Worm (Caenorhabditis elegans) whole organism, L1 larva: ENCODE measurements around the gene K10D11.4.

Experiments used
- C04F5.9 ChIP-seq: sonication (generic microtip); optimal IDR thresholded peaks from 2 replicates; lab custom pipeline; 2016; ENCODE audit warnings: missing genetic modification characterization, missing compliant biosample characterization
- F16B12.6 ChIP-seq: fragments of 150-350 bp; optimal IDR thresholded peaks from 2 replicates; lab custom pipeline; 2014; ENCODE audit warnings: missing biosample characterization, missing genetic modification characterization
- alr-1 ChIP-seq: fragments of 200-800 bp; sonication (Bioruptor generic); optimal IDR thresholded peaks from 2 replicates; lab custom pipeline; 2018; ENCODE audit warnings: borderline replicate concordance, mild to moderate bottlenecking, missing genetic modification characterization, missing compliant biosample characterization
- blmp-1 ChIP-seq: fragments of 150-350 bp; optimal IDR thresholded peaks from 2 replicates; lab custom pipeline; 2014; ENCODE audit warnings: missing biosample characterization, missing genetic modification characterization
- ces-1 ChIP-seq: fragments of 150-350 bp; optimal IDR thresholded peaks from 2 replicates; lab custom pipeline; 2014; ENCODE audit warnings: missing biosample characterization, missing genetic modification reagents, missing genetic modification characterization
- efl-1 ChIP-seq, 4 experiments: fragments of 150-350 bp; optimal IDR thresholded peaks in 3 of 4; peaks in 1 of 4; 1 replicate in 1 of 4; 2 replicates in 3 of 4; lab custom pipeline; 2014; ENCODE audit warnings: missing biosample characterization in 2 of 4, missing genetic modification characterization in 2 of 4, missing genetic modification reagents in 2 of 4
- efl-3 ChIP-seq: fragments of 200-800 bp; sonication (Bioruptor generic); optimal IDR thresholded peaks from 2 replicates; lab custom pipeline; 2018; ENCODE audit warnings: mild to moderate bottlenecking, missing genetic modification characterization, missing compliant biosample characterization
- egl-13 ChIP-seq: sonication (generic microtip); optimal IDR thresholded peaks from 2 replicates; lab custom pipeline; 2016; ENCODE audit warnings: missing genotype, missing genetic modification reagents, missing genetic modification characterization, missing compliant biosample characterization
- egl-27 ChIP-seq, 2 experiments: fragments of 150-350 bp in 1 of 2; sonication (generic microtip); optimal IDR thresholded peaks; 3 replicates each; lab custom pipeline; 2017 to 2018; ENCODE audit warnings: missing biosample characterization in 2 of 2, missing genetic modification characterization in 2 of 2, missing genetic modification reagents in 2 of 2
- elt-2 ChIP-seq: sonication (generic microtip); optimal IDR thresholded peaks from 2 replicates; lab custom pipeline; 2016; ENCODE audit warnings: missing genetic modification characterization, mild to moderate bottlenecking, inconsistent platforms, missing compliant biosample characterization, missing genetic modification reagents
- fkh-10 ChIP-seq: sonication (generic microtip); optimal IDR thresholded peaks from 2 replicates; lab custom pipeline; 2017; ENCODE audit warnings: missing biosample characterization, missing genetic modification reagents, missing genetic modification characterization
- hpl-2 ChIP-seq: fragments of 150-350 bp; optimal IDR thresholded peaks from 2 replicates; lab custom pipeline; 2014; ENCODE audit warnings: missing biosample characterization, missing genetic modification reagents, missing genetic modification characterization
- irx-1 ChIP-seq: sonication (generic microtip); optimal IDR thresholded peaks from 2 replicates; lab custom pipeline; 2016; ENCODE audit warnings: missing genetic modification characterization, missing compliant biosample characterization
- jun-1 ChIP-seq: fragments of 150-350 bp; optimal IDR thresholded peaks from 2 replicates; lab custom pipeline; 2014; ENCODE audit warnings: missing biosample characterization, missing genetic modification reagents, missing genetic modification characterization
- mdl-1 ChIP-seq, 2 experiments: fragments of 150-350 bp; optimal IDR thresholded peaks; 2 replicates each; lab custom pipeline; 2014 to 2017; ENCODE audit warnings: missing biosample characterization in 2 of 2, missing genetic modification characterization in 2 of 2, inconsistent platforms in 1 of 2
- mef-2 ChIP-seq: fragments of 150-350 bp; optimal IDR thresholded peaks from 2 replicates; lab custom pipeline; 2014; ENCODE audit warnings: missing biosample characterization, missing genetic modification characterization
- nhr-11 ChIP-seq: fragments of 150-350 bp; optimal IDR thresholded peaks from 2 replicates; lab custom pipeline; 2014; ENCODE audit warnings: missing biosample characterization, missing genetic modification characterization
- nhr-20 ChIP-seq: sonication (generic microtip); optimal IDR thresholded peaks from 2 replicates; lab custom pipeline; 2016; ENCODE audit warnings: mild to moderate bottlenecking, missing genetic modification characterization, missing compliant biosample characterization
- nhr-71 ChIP-seq: sonication (generic microtip); optimal IDR thresholded peaks from 2 replicates; lab custom pipeline; 2016; ENCODE audit warnings: mild to moderate bottlenecking, missing genetic modification characterization, moderate library complexity, missing compliant biosample characterization
- nhr-84 ChIP-seq: sonication (generic microtip); optimal IDR thresholded peaks from 2 replicates; lab custom pipeline; 2017; ENCODE audit warnings: missing biosample characterization, missing genetic modification characterization
- nhr-90 ChIP-seq: sonication (generic microtip); optimal IDR thresholded peaks from 2 replicates; lab custom pipeline; 2016; ENCODE audit warnings: mild to moderate bottlenecking, missing genetic modification characterization, missing compliant biosample characterization; ENCODE audit not compliant: poor library complexity
- skn-1 ChIP-seq: fragments of 150-350 bp; optimal IDR thresholded peaks from 2 replicates; lab custom pipeline; 2014; ENCODE audit warnings: missing biosample characterization, missing genetic modification characterization
- sox-4 ChIP-seq: sonication (generic microtip); optimal IDR thresholded peaks from 2 replicates; lab custom pipeline; 2016; ENCODE audit warnings: missing genetic modification characterization, missing compliant biosample characterization
- sptf-1 ChIP-seq: fragments of 150-350 bp; optimal IDR thresholded peaks from 2 replicates; lab custom pipeline; 2014; ENCODE audit warnings: missing biosample characterization, missing genetic modification characterization
- swsn-7 ChIP-seq: sonication (generic microtip); optimal IDR thresholded peaks from 2 replicates; lab custom pipeline; 2016; ENCODE audit warnings: missing genetic modification characterization, missing compliant biosample characterization
- unc-130 ChIP-seq: fragments of 150-350 bp; optimal IDR thresholded peaks from 2 replicates; lab custom pipeline; 2017; ENCODE audit warnings: missing biosample characterization, missing genetic modification characterization, inconsistent platforms
- ztf-4 ChIP-seq: fragments of 150-350 bp; optimal IDR thresholded peaks from 2 replicates; lab custom pipeline; 2014; ENCODE audit warnings: missing biosample characterization, missing genetic modification characterization

K10D11.4 gene

DNA sequence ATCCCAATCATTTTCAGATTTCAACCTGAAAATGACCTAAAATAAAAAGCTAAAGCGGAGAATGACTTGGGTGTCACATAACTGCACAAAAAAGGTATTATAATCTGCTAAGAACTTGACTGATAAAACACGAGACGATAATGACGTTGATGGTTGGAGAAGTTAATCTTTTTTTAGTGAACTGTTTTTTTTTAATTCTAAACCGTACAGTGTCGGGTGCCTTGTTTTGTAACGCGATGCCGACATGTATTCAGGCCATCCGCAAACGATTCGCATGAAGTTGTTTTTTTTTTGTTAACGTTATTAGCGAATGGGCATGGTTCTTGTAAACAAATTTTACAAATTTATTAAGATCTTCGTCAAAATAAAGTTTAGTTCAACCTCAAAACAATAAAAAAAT lies 4.9 kb downstream of the K10D11.4 start, which contains the start of gene K10D11.6:
Gene K10D11.6 (minus strand): TSS at position 101 of the 400 bp plus-strand sequence.
- no peak for TF ChIP-seq sox-4 (tag; lab: Kevin White, UChicago)
- TF ChIP-seq elt-2 (tag; lab: Kevin White, UChicago) = peak; percentile 39
- TF ChIP-seq alr-1 = no peak
- no peak for TF ChIP-seq mdl-1 (tag; optimal IDR thresholded peaks at IDR 0.05; lab: Kevin White, UChicago)
- no peak for TF ChIP-seq egl-27 (tag; optimal IDR thresholded peaks at IDR 0.05; lab: Kevin White, UChicago)
- no peak for TF ChIP-seq nhr-11 (tag; lab: Kevin White, UChicago)

DNA sequence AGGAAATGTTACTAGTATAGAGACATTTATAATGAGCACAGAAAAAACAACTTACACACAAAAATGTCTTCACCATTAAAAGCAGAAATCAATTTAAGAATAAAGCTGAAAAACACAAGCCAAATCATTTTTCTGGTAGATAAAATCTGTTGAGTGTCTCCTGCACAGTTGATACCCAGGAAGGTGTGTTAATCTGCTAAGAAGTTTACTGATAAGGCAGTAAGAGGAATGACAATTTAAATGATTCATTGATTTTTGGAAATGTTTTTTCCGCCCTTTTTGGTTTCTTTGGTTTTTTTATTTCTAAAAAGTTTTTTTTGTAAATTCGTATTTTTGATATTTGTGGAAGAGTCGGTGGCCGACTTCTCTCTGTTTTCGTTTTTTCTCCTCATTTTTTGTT lies 8.3 kb downstream of the K10D11.4 start, which contains the start of gene K10D11.3:
Gene K10D11.3 (minus strand): TSS at position 174 of the 400 bp plus-strand sequence.
- TF ChIP-seq nhr-71 (tag; lab: Kevin White, UChicago) = no peak
- TF ChIP-seq C04F5.9 = no peak
- no peak for TF ChIP-seq efl-3
- peak; percentile 72 for TF ChIP-seq elt-2 (tag; lab: Kevin White, UChicago)

DNA sequence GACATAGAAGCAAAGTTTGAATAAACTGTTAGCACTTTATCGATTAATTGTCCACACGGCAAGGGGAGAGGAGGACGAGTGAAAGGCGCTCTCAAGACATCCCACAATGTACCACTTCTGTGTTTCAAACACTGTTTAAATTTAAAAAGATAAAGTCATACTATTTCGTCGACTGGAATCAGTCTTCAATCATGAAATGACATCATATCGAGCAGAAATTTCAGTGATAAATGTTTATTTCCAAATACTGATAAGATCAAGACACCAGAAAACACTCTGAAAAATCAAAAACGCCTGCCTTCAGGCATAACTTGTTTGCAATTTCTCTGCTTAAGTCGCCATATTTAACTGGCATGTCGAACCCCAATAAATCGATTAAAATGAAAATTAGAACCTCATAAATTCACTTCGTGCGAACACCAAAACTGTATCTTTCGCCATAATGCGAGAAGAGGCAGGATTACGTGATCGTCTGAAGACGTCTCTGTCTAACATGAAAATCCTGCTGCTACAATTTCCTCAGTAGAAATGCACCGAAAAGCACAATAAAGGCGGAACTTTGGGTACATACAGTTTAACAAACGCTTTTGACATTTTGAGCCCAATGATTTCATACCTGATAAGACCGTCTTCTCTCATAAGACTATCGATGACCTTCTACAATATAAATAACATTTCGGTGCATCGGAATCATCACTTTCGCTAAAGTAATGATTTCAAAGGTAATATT lies 15.8 kb downstream of the K10D11.4 start, which contains the start of gene K10D11.2:
Gene K10D11.2 (plus strand): TSS at position 680 of the 730 bp plus-strand sequence.
- TF ChIP-seq nhr-90 (tag; lab: Kevin White, UChicago) (no peak), efl-1 (optimal IDR thresholded peaks at IDR 0.05; lab: Kevin White, UChicago) (no peak), efl-1 (GFP tag; optimal IDR thresholded peaks at IDR 0.05 in 1 of 2; lab: Kevin White, UChicago) (peak in 1 of 2 experiments; percentile 89), elt-2 (tag; lab: Kevin White, UChicago) (peak; percentile 83)
- TF ChIP-seq, all 84 proteins: peak for 2

DNA sequence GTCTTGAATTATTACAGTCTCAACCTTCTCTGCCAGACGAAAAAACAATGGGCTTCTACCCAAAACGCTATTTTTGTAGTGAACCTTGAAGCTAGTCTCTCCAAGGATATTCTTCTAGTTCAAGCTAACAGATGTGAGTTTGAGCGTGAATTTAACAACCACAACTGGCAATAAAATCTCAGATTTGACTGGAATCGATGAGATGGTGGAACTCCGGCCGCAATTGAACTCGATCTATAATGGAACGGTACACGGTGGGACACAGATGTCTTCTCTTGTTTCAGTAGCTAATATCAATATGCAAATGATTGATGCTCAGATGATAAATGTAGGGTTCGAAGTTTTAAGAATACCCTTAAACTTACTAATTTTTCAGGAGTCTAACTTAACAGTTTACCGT lies 16.6 kb downstream of the K10D11.4 start:
- TF ChIP-seq unc-130 (tag; lab: Kevin White, UChicago) = no peak
- TF ChIP-seq sptf-1 (tag; lab: Kevin White, UChicago) = no peak
- no peak for TF ChIP-seq mef-2
- no peak for TF ChIP-seq irx-1 (tag; lab: Kevin White, UChicago)
- TF ChIP-seq swsn-7 (tag; lab: Kevin White, UChicago) = no peak
- TF ChIP-seq blmp-1 (tag; lab: Kevin White, UChicago) = no peak
- TF ChIP-seq nhr-20 = no peak
- TF ChIP-seq egl-13 (tag; lab: Kevin White, UChicago) = no peak

DNA sequence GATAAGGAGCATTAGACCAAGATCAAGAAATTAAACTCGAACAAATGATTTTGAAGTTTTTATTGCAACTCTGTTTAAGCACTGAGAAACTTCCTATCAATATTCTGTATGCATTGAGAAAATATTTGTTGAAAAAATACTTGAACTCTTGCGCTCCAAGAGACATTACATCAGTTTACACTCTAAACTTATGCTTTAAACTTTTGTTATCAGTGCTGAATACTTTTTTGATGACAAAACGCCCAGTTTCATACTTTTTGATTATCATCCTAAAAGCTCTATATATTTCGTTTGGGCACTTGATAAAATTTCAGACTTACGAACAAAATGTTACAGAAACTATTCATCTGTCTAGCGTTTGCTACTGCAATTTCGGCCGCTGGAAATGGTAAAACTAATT lies 18.3 kb downstream of the K10D11.4 start, which contains the start of gene dod-17:
Gene dod-17 (plus strand): TSS at position 323 of the 400 bp plus-strand sequence.
- TF ChIP-seq elt-2 (tag; lab: Kevin White, UChicago) (peak; percentile 40), nhr-20 (no peak)

DNA sequence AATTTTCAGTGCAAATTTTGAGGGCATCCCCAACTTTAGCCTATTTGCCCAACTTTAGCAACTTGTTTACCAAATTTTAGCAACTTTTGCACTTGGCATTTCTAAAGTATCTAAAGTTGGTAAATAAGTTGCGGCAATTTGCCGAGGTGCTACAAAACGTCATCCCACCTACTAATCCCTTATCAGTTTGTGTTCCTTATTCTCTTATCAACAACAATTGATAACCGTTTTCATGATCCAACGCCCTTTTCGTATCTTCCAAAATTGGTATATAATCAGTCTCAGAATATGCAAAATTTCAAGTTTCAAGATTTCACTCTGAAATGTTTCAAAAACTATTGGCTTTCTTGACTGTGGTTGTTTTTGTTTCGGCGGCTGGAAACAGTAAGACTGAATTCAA lies 20.9 kb downstream of the K10D11.4 start, which contains the start of gene F55G11.4:
Gene F55G11.4 (plus strand): TSS at position 289 of the 400 bp plus-strand sequence.
- TF ChIP-seq elt-2 (tag; lab: Kevin White, UChicago) = peak; percentile 77
- no peak for TF ChIP-seq jun-1 (tag; lab: Kevin White, UChicago)

DNA sequence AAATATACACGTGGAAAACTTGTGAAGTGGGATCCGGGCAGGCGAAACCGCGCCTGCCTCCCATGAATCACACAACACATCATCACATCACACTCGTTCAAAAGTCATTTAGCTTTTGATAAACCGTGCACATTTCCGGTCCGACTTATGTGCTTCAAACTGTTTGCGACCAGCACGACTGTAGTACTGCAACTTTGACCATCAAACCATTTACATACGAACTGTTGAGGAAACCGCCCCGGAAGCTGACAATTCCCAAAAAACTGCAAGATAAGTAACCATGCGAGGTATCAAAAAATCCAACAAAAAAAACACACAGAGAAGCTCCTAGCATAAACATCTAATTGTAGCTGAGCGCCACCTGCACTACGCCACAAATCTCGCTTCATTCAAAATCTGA lies 21.5 kb downstream of the K10D11.4 start:
- TF ChIP-seq F16B12.6 (no peak), fkh-10 (GFP tag; lab: Kevin White, UChicago) (no peak), ces-1 (GFP tag; lab: Kevin White, UChicago) (no peak), hpl-2 (no peak), sox-4 (tag; lab: Kevin White, UChicago) (no peak), ztf-4 (tag; lab: Kevin White, UChicago) (no peak), nhr-84 (tag; lab: Kevin White, UChicago) (no peak), skn-1 (tag; lab: Kevin White, UChicago) (no peak)
- TF ChIP-seq, all 84 proteins: peak for 0
